Worm (Caenorhabditis elegans): ENCODE data around the gene ora-1.

- TF ChIP-seq ama-1 (optimal IDR thresholded peaks at IDR 0.05) (no peak), nhr-6 (tag; optimal IDR thresholded peaks at IDR 0.05) (no peak)
These were observed 19.6 kb upstream of the ora-1 start for ce11 chrIV:7958092-7958491.

Measured in whole organism, L2 larva.